Worm (Caenorhabditis elegans) whole organism, early embryonic: ENCODE measurements around the gene Y73C8B.1.

Experiments
- B0310.2 ChIP-seq: sonication (generic microtip); optimal IDR thresholded peaks from 2 replicates; lab custom pipeline; 2016; ENCODE audit warnings: mild to moderate bottlenecking, missing genetic modification characterization, missing compliant biosample characterization
- F13C5.2 ChIP-seq: sonication (generic microtip); optimal IDR thresholded peaks from 2 replicates; lab custom pipeline; 2017; ENCODE audit warnings: mild to moderate bottlenecking, missing genetic modification characterization, inconsistent platforms, missing compliant biosample characterization
- aly-1 ChIP-seq: sonication (generic microtip); optimal IDR thresholded peaks from 2 replicates; lab custom pipeline; 2016; ENCODE audit warnings: missing genetic modification characterization, missing compliant biosample characterization
- ama-1 ChIP-seq: fragments of 150-350 bp; optimal IDR thresholded peaks from 2 replicates; lab custom pipeline; 2014
- ceh-13 ChIP-seq: fragments of 200-800 bp; sonication (Bioruptor generic); optimal IDR thresholded peaks from 2 replicates; lab custom pipeline; 2018; ENCODE audit warnings: mild to moderate bottlenecking, missing genetic modification characterization, missing compliant biosample characterization
- ceh-36 ChIP-seq: sonication (generic microtip); optimal IDR thresholded peaks from 2 replicates; lab custom pipeline; 2016; ENCODE audit warnings: missing genetic modification characterization, inconsistent platforms, missing compliant biosample characterization
- ets-7 ChIP-seq: sonication (generic microtip); optimal IDR thresholded peaks from 2 replicates; lab custom pipeline; 2016; ENCODE audit warnings: missing genotype, missing genetic modification characterization, missing compliant biosample characterization
- flt-1 ChIP-seq: fragments of 200-800 bp; sonication (Bioruptor generic); IDR thresholded peaks from 2 replicates; pipeline ENCODE4 v1.3.6; 2022; ENCODE audit warnings: missing genetic modification characterization, missing compliant biosample characterization
- hmbx-1 ChIP-seq: sonication (generic microtip); optimal IDR thresholded peaks from 2 replicates; lab custom pipeline; 2016; ENCODE audit warnings: mild to moderate bottlenecking, missing genetic modification characterization, missing compliant biosample characterization
- hmg-4 ChIP-seq: fragments of 200-800 bp; sonication (Bioruptor generic); optimal IDR thresholded peaks from 2 replicates; lab custom pipeline; 2018; ENCODE audit warnings: mild to moderate bottlenecking, missing genetic modification characterization, missing compliant biosample characterization
- hnd-1 ChIP-seq: sonication (generic microtip); optimal IDR thresholded peaks from 2 replicates; lab custom pipeline; 2016; ENCODE audit warnings: missing genetic modification characterization, missing compliant biosample characterization
- pes-1 ChIP-seq: fragments of 200-800 bp; sonication (Bioruptor generic); IDR thresholded peaks from 2 replicates; pipeline ENCODE4 v1.3.6; 2022; ENCODE audit warnings: missing genetic modification reagents, missing genetic modification characterization, missing compliant biosample characterization
- scrt-1 ChIP-seq: fragments of 200-800 bp; sonication (Bioruptor generic); IDR thresholded peaks from 2 replicates; pipeline ENCODE4 v1.3.6; 2022; ENCODE audit warnings: missing genetic modification characterization, missing compliant biosample characterization
- sea-1 ChIP-seq: fragments of 200-800 bp; sonication (Bioruptor generic); conservative IDR thresholded peaks from 2 replicates; pipeline ENCODE4 v1.3.6; 2022; ENCODE audit warnings: missing genetic modification characterization, missing compliant biosample characterization
- tbx-11 ChIP-seq: fragments of 200-800 bp; sonication (Bioruptor generic); IDR thresholded peaks from 2 replicates; pipeline ENCODE4 v1.3.6; 2022; ENCODE audit warnings: missing genetic modification characterization, missing compliant biosample characterization
- tbx-37 ChIP-seq: fragments of 200-800 bp; sonication (Bioruptor generic); conservative IDR thresholded peaks from 2 replicates; pipeline ENCODE4 v1.3.6; 2022; ENCODE audit warnings: missing genetic modification reagents, missing genetic modification characterization, missing compliant biosample characterization
- tra-4 ChIP-seq: sonication (generic microtip); optimal IDR thresholded peaks from 2 replicates; lab custom pipeline; 2017; ENCODE audit warnings: missing genetic modification characterization, missing compliant biosample characterization

Gene Y73C8B.1

ce11 chrV:3165438-3165837 is 31.2 kb downstream of the Y73C8B.1 start, which contains the start of gene C36C5.14:
C36C5.14 (minus strand) TSS chrV:3165538.
- TF ChIP-seq B0310.2 (tag; lab: Kevin White, UChicago): no peak
- no peak for TF ChIP-seq ets-7
- no peak for TF ChIP-seq tbx-37 (GFP tag; lab: Robert Waterston, UW)

- no peak for TF ChIP-seq B0310.2 (tag; lab: Kevin White, UChicago)
- TF ChIP-seq aly-1 (tag; lab: Kevin White, UChicago): no peak
- no peak for TF ChIP-seq F13C5.2 (tag; lab: Kevin White, UChicago)
- TF ChIP-seq tbx-37 (GFP tag; lab: Robert Waterston, UW): no peak
- TF ChIP-seq ceh-13: no peak
- no peak for TF ChIP-seq scrt-1 (GFP tag; lab: Robert Waterston, UW)
- TF ChIP-seq ets-7: no peak
- no peak for TF ChIP-seq tbx-11 (GFP tag; lab: Robert Waterston, UW)
- no peak for TF ChIP-seq flt-1 (GFP tag; lab: Robert Waterston, UW)
- TF ChIP-seq pes-1 (GFP tag; lab: Robert Waterston, UW): no peak
- TF ChIP-seq hmbx-1 (tag; lab: Kevin White, UChicago): no peak
- no peak for TF ChIP-seq ama-1 (lab: Kevin White, UChicago)
- no peak for TF ChIP-seq ceh-36 (tag; lab: Kevin White, UChicago)
- no peak for TF ChIP-seq sea-1 (GFP tag; lab: Robert Waterston, UW)
- no peak for TF ChIP-seq hnd-1 (tag; lab: Kevin White, UChicago)
Measured at ce11 chrV:3163143-3163542, 33.5 kb downstream of the Y73C8B.1 start.

- TF ChIP-seq ama-1 (lab: Kevin White, UChicago) (no peak), flt-1 (GFP tag; lab: Robert Waterston, UW) (no peak), tra-4 (tag; lab: Kevin White, UChicago) (no peak)
Measured at ce11 chrV:3162299-3162698, 34.4 kb downstream of the Y73C8B.1 start.

ce11 chrV:3159252-3159651 is 37.4 kb downstream of the Y73C8B.1 start, which contains the start of gene C36C5.12:
C36C5.12 (minus strand) TSS chrV:3159352.
- TF ChIP-seq ceh-36 (tag; lab: Kevin White, UChicago) (no peak), hmbx-1 (tag; lab: Kevin White, UChicago) (no peak), ama-1 (lab: Kevin White, UChicago) (no peak), pes-1 (GFP tag; lab: Robert Waterston, UW) (no peak), scrt-1 (GFP tag; lab: Robert Waterston, UW) (no peak), ceh-13 (no peak), F13C5.2 (tag; lab: Kevin White, UChicago) (no peak), sea-1 (GFP tag; lab: Robert Waterston, UW) (no peak), hmg-4 (GFP tag; lab: Kevin White, UChicago) (no peak), hnd-1 (tag; lab: Kevin White, UChicago) (no peak)

ce11 chrV:3158379-3158778 is 38.3 kb downstream of the Y73C8B.1 start:
- TF ChIP-seq sea-1 (GFP tag; lab: Robert Waterston, UW): no peak

- TF ChIP-seq tbx-11 (GFP tag; lab: Robert Waterston, UW): no peak
- no peak for TF ChIP-seq aly-1 (tag; lab: Kevin White, UChicago)
- no peak for TF ChIP-seq scrt-1 (GFP tag; lab: Robert Waterston, UW)
- no peak for TF ChIP-seq B0310.2 (tag; lab: Kevin White, UChicago)
- no peak for TF ChIP-seq ceh-13
- TF ChIP-seq F13C5.2 (tag; lab: Kevin White, UChicago): no peak
- TF ChIP-seq hnd-1 (tag; lab: Kevin White, UChicago): no peak
- no peak for TF ChIP-seq ama-1 (lab: Kevin White, UChicago)
- no peak for TF ChIP-seq tbx-37 (GFP tag; lab: Robert Waterston, UW)
- no peak for TF ChIP-seq ets-7
- TF ChIP-seq sea-1 (GFP tag; lab: Robert Waterston, UW): no peak
- TF ChIP-seq tra-4 (tag; lab: Kevin White, UChicago): no peak
- no peak for TF ChIP-seq pes-1 (GFP tag; lab: Robert Waterston, UW)
- no peak for TF ChIP-seq flt-1 (GFP tag; lab: Robert Waterston, UW)
- TF ChIP-seq ceh-36 (tag; lab: Kevin White, UChicago): no peak
- no peak for TF ChIP-seq hmg-4 (GFP tag; lab: Kevin White, UChicago)
- TF ChIP-seq hmbx-1 (tag; lab: Kevin White, UChicago): no peak
Measured at ce11 chrV:3156786-3157185, 39.9 kb downstream of the Y73C8B.1 start, which contains the start of gene exh-1. exh-1 (plus strand) TSS chrV:3157086.

- TF ChIP-seq pes-1 (GFP tag; lab: Robert Waterston, UW) (no peak), sea-1 (GFP tag; lab: Robert Waterston, UW) (no peak), scrt-1 (GFP tag; lab: Robert Waterston, UW) (no peak), B0310.2 (tag; lab: Kevin White, UChicago) (no peak), hmbx-1 (tag; lab: Kevin White, UChicago) (no peak), tbx-11 (GFP tag; lab: Robert Waterston, UW) (no peak), tbx-37 (GFP tag; lab: Robert Waterston, UW) (no peak), F13C5.2 (tag; lab: Kevin White, UChicago) (no peak), aly-1 (tag; lab: Kevin White, UChicago) (no peak)
Measured at ce11 chrV:3155072-3155471, 41.6 kb downstream of the Y73C8B.1 start, which contains the start of gene srab-7. srab-7 (minus strand) TSS chrV:3155172.

ce11 chrV:3151862-3152261 is 44.8 kb downstream of the Y73C8B.1 start, which contains the start of gene srab-6:
srab-6 (minus strand) TSS chrV:3151962.
- TF ChIP-seq ceh-36 (tag; lab: Kevin White, UChicago): no peak
- TF ChIP-seq pes-1 (GFP tag; lab: Robert Waterston, UW): no peak
- no peak for TF ChIP-seq flt-1 (GFP tag; lab: Robert Waterston, UW)
- no peak for TF ChIP-seq tbx-11 (GFP tag; lab: Robert Waterston, UW)
- TF ChIP-seq B0310.2 (tag; lab: Kevin White, UChicago): no peak
- no peak for TF ChIP-seq tra-4 (tag; lab: Kevin White, UChicago)
- TF ChIP-seq aly-1 (tag; lab: Kevin White, UChicago): no peak
- TF ChIP-seq hmg-4 (GFP tag; lab: Kevin White, UChicago): no peak
- TF ChIP-seq F13C5.2 (tag; lab: Kevin White, UChicago): no peak
- no peak for TF ChIP-seq ets-7
- TF ChIP-seq sea-1 (GFP tag; lab: Robert Waterston, UW): no peak
- TF ChIP-seq hmbx-1 (tag; lab: Kevin White, UChicago): no peak
- TF ChIP-seq ama-1 (lab: Kevin White, UChicago): no peak
- no peak for TF ChIP-seq hnd-1 (tag; lab: Kevin White, UChicago)
- no peak for TF ChIP-seq ceh-13
